Fruit fly (Drosophila melanogaster) whole organism, embryonic: Measurements from ENCODE around the gene Cdk5alpha.

ENCODE experiments used
- Antp ChIP-seq: fragments of 200-800 bp; sonication (Bioruptor generic); optimal IDR thresholded peaks from 3 replicates; lab custom pipeline; 2016; ENCODE audit warnings: missing biosample characterization, missing genetic modification characterization
- CG1024 ChIP-seq: fragments of 200-800 bp; sonication (Bioruptor generic); IDR thresholded peaks from 2 replicates; pipeline ENCODE4 v1.3.6; 2022; ENCODE audit warnings: missing biosample characterization, missing genetic modification characterization
- CG11723 ChIP-seq: fragments of 200-800 bp; sonication (Bioruptor generic); optimal IDR thresholded peaks from 2 replicates; lab custom pipeline; 2017; ENCODE audit warnings: missing biosample characterization, mild to moderate bottlenecking, missing genetic modification characterization
- CG12299 ChIP-seq: fragments of 200-800 bp; sonication (Bioruptor generic); optimal IDR thresholded peaks from 2 replicates; lab custom pipeline; 2018; ENCODE audit warnings: missing biosample characterization, mild to moderate bottlenecking, missing genetic modification characterization
- CG1233 ChIP-seq: fragments of 200-800 bp; sonication (Bioruptor generic); optimal IDR thresholded peaks from 4 replicates; lab custom pipeline; 2018; ENCODE audit warnings: missing biosample characterization, mild to moderate bottlenecking, missing genetic modification characterization
- CG14710 ChIP-seq: fragments of 200-800 bp; sonication (Bioruptor generic); optimal IDR thresholded peaks from 3 replicates; lab custom pipeline; 2019; ENCODE audit warnings: missing biosample characterization, mild to moderate bottlenecking, missing genetic modification characterization, moderate library complexity
- CG15073 ChIP-seq: fragments of 200-800 bp; sonication (Bioruptor generic); optimal IDR thresholded peaks from 2 replicates; lab custom pipeline; 2016; ENCODE audit warnings: missing biosample characterization, missing genetic modification characterization
- CG15696 ChIP-seq: fragments of 200-800 bp; sonication (Bioruptor generic); optimal IDR thresholded peaks from 2 replicates; lab custom pipeline; 2019; ENCODE audit warnings: missing biosample characterization, mild to moderate bottlenecking, missing genetic modification characterization, moderate library complexity
- CG17568 ChIP-seq: fragments of 200-800 bp; sonication (Bioruptor generic); optimal IDR thresholded peaks from 2 replicates; lab custom pipeline; 2018; ENCODE audit warnings: missing biosample characterization, mild to moderate bottlenecking, missing genetic modification characterization, moderate library complexity
- CG17802 ChIP-seq: fragments of 200-800 bp; sonication (Bioruptor generic); optimal IDR thresholded peaks from 2 replicates; lab custom pipeline; 2018; ENCODE audit warnings: missing biosample characterization, mild to moderate bottlenecking, missing genetic modification characterization, moderate library complexity
- CG2116 ChIP-seq: fragments of 200-800 bp; sonication (Bioruptor generic); optimal IDR thresholded peaks from 3 replicates; lab custom pipeline; 2018; ENCODE audit warnings: missing biosample characterization, mild to moderate bottlenecking, missing genetic modification characterization
- CG4282 ChIP-seq: fragments of 200-800 bp; sonication (Bioruptor generic); optimal IDR thresholded peaks from 2 replicates; lab custom pipeline; 2016; ENCODE audit warnings: missing biosample characterization, missing genetic modification characterization
- CG5180 ChIP-seq: fragments of 200-800 bp; sonication (Bioruptor generic); optimal IDR thresholded peaks from 3 replicates; lab custom pipeline; 2017; ENCODE audit warnings: missing biosample characterization, missing genetic modification characterization, mild to moderate bottlenecking, moderate library complexity, missing genetic modification reagents
- CG6654 ChIP-seq: fragments of 200-800 bp; sonication (Bioruptor generic); optimal IDR thresholded peaks from 2 replicates; lab custom pipeline; 2017; ENCODE audit warnings: missing biosample characterization, mild to moderate bottlenecking, missing genetic modification characterization
- CG6683 ChIP-seq: fragments of 200-800 bp; sonication (Bioruptor generic); optimal IDR thresholded peaks from 2 replicates; lab custom pipeline; 2017; ENCODE audit warnings: missing biosample characterization, mild to moderate bottlenecking, missing genetic modification characterization, missing genetic modification reagents
- CG7556 ChIP-seq: fragments of 200-800 bp; sonication (Bioruptor generic); optimal IDR thresholded peaks from 2 replicates; lab custom pipeline; 2017; ENCODE audit warnings: missing biosample characterization, mild to moderate bottlenecking, missing genetic modification characterization
- CG9876 ChIP-seq: fragments of 200-800 bp; sonication (Bioruptor generic); optimal IDR thresholded peaks from 2 replicates; lab custom pipeline; 2016; ENCODE audit warnings: missing biosample characterization, missing genetic modification characterization
- Drgx ChIP-seq: fragments of 200-800 bp; sonication (Bioruptor generic); IDR thresholded peaks from 2 replicates; pipeline ENCODE4 v1.3.6; 2022; ENCODE audit warnings: missing biosample characterization, missing genetic modification characterization
- Fer1 ChIP-seq: fragments of 200-800 bp; sonication (Bioruptor generic); optimal IDR thresholded peaks from 2 replicates; lab custom pipeline; 2017; ENCODE audit warnings: missing biosample characterization, mild to moderate bottlenecking, missing genetic modification characterization
- H15 ChIP-seq: fragments of 200-800 bp; sonication (Bioruptor generic); IDR thresholded peaks from 3 replicates; pipeline ENCODE4 v1.3.6; 2022; ENCODE audit warnings: missing biosample characterization, missing genetic modification characterization
- HLHmδ ChIP-seq: fragments of 200-800 bp; sonication (Bioruptor generic); optimal IDR thresholded peaks from 2 replicates; lab custom pipeline; 2018; ENCODE audit warnings: missing biosample characterization, mild to moderate bottlenecking, missing genetic modification characterization, moderate library complexity
- Hmr ChIP-seq: fragments of 200-800 bp; sonication (Bioruptor generic); optimal IDR thresholded peaks from 3 replicates; lab custom pipeline; 2017; ENCODE audit warnings: mild to moderate bottlenecking, missing biosample characterization, missing genetic modification reagents, missing genetic modification characterization
- Hr78 ChIP-seq, 2 experiments: fragments of 200-800 bp in 1 of 2; fragments of >200 bp in 1 of 2; sonication (Bioruptor generic) in 1 of 2; optimal IDR thresholded peaks; 2 replicates each; lab custom pipeline; 2017 to 2019; ENCODE audit warnings: missing biosample characterization in 2 of 2, missing genetic modification characterization in 2 of 2, mild to moderate bottlenecking in 1 of 2, moderate library complexity in 1 of 2
- Kr ChIP-seq: fragments of 200-800 bp; sonication (Bioruptor generic); optimal IDR thresholded peaks from 2 replicates; lab custom pipeline; 2017; ENCODE audit warnings: missing biosample characterization, mild to moderate bottlenecking, missing genetic modification characterization
- NFAT ChIP-seq: fragments of 200-800 bp; sonication (Bioruptor generic); IDR thresholded peaks from 2 replicates; pipeline ENCODE4 v1.3.6; 2022; ENCODE audit warnings: missing biosample characterization, missing genetic modification characterization
- Nf-YC ChIP-seq: fragments of 200-800 bp; optimal IDR thresholded peaks from 3 replicates; lab custom pipeline; 2019; ENCODE audit warnings: missing biosample characterization, mild to moderate bottlenecking, missing genetic modification characterization, moderate library complexity
- Trl ChIP-seq, 3 experiments: fragments of >200 bp in 2 of 3; fragments of 200-800 bp in 1 of 3; sonication (Bioruptor generic) in 1 of 3; optimal IDR thresholded peaks; 2 replicates in 1 of 3; 3 replicates in 2 of 3; lab custom pipeline; 2016 to 2017; ENCODE audit warnings: missing biosample characterization in 1 of 3, missing genetic modification characterization in 1 of 3
- ap ChIP-seq: fragments of 200-800 bp; sonication (Bioruptor generic); IDR thresholded peaks from 2 replicates; pipeline ENCODE4 v1.3.6; 2022; ENCODE audit warnings: missing biosample characterization, missing genetic modification characterization
- ash1 ChIP-seq: fragments of 200-800 bp; sonication (Bioruptor generic); optimal IDR thresholded peaks from 2 replicates; lab custom pipeline; 2018; ENCODE audit warnings: missing biosample characterization, mild to moderate bottlenecking, missing genetic modification characterization
- bcd ChIP-seq: fragments of 200-800 bp; sonication (Bioruptor generic); optimal IDR thresholded peaks from 2 replicates; lab custom pipeline; 2017; ENCODE audit warnings: missing biosample characterization, mild to moderate bottlenecking, missing genetic modification characterization
- br ChIP-seq: fragments of >200 bp; optimal IDR thresholded peaks from 2 replicates; lab custom pipeline; 2017
- corto ChIP-seq: fragments of 200-800 bp; sonication (Bioruptor generic); optimal IDR thresholded peaks from 2 replicates; lab custom pipeline; 2016; ENCODE audit warnings: missing biosample characterization, mild to moderate bottlenecking, missing genetic modification characterization, moderate library complexity
- croc ChIP-seq: fragments of 200-800 bp; sonication (Bioruptor generic); conservative IDR thresholded peaks from 3 replicates; pipeline ENCODE4 v1.3.6; 2022; ENCODE audit warnings: missing biosample characterization, missing genetic modification characterization
- da ChIP-seq: fragments of 200-800 bp; sonication (Bioruptor generic); optimal IDR thresholded peaks from 2 replicates; lab custom pipeline; 2016; ENCODE audit warnings: missing biosample characterization, missing genetic modification characterization
- dimm ChIP-seq: fragments of 200-800 bp; sonication (Bioruptor generic); IDR thresholded peaks from 2 replicates; pipeline ENCODE4 v1.3.6; 2022; ENCODE audit warnings: missing biosample characterization, missing genetic modification characterization
- gce ChIP-seq: fragments of 200-800 bp; sonication (Bioruptor generic); IDR thresholded peaks from 3 replicates; pipeline ENCODE4 v1.3.6; 2022; ENCODE audit warnings: missing biosample characterization, missing genetic modification characterization
- gem ChIP-seq: fragments of 200-800 bp; sonication (Bioruptor generic); optimal IDR thresholded peaks from 2 replicates; lab custom pipeline; 2019; ENCODE audit warnings: missing biosample characterization, mild to moderate bottlenecking, missing genetic modification characterization, moderate library complexity
- hb ChIP-seq: fragments of 200-800 bp; sonication (Bioruptor generic); IDR thresholded peaks from 3 replicates; pipeline ENCODE4 v1.3.6; 2022; ENCODE audit warnings: missing biosample characterization, missing genetic modification characterization; ENCODE audit not compliant: partially characterized antibody
- hkb ChIP-seq, 2 experiments: fragments of 200-800 bp in 1 of 2; fragments of >200 bp in 1 of 2; sonication (Bioruptor generic) in 1 of 2; IDR thresholded peaks in 1 of 2; optimal IDR thresholded peaks in 1 of 2; 2 replicates each; pipeline versions ENCODE4 v1.3.6 to Lab custom; 2017 to 2022; ENCODE audit warnings: missing biosample characterization in 1 of 2, missing genetic modification characterization in 1 of 2
- nom ChIP-seq: fragments of 200-800 bp; sonication (Bioruptor generic); optimal IDR thresholded peaks from 2 replicates; lab custom pipeline; 2017; ENCODE audit warnings: missing biosample characterization, missing genetic modification characterization, mild to moderate bottlenecking, moderate library complexity, missing genetic modification reagents
- otp ChIP-seq: fragments of 200-800 bp; sonication (Bioruptor generic); IDR thresholded peaks from 3 replicates; pipeline ENCODE4, ENCODE4 v1.3.6; 2022; ENCODE audit warnings: missing biosample characterization, missing genetic modification characterization
- pfk ChIP-seq: fragments of 200-800 bp; sonication (Bioruptor generic); optimal IDR thresholded peaks from 2 replicates; lab custom pipeline; 2018; ENCODE audit warnings: missing biosample characterization, mild to moderate bottlenecking, missing genetic modification characterization, moderate library complexity
- pho ChIP-seq: fragments of 200-800 bp; sonication (Bioruptor generic); optimal IDR thresholded peaks from 2 replicates; lab custom pipeline; 2016; ENCODE audit warnings: missing biosample characterization, missing genetic modification characterization
- pzg ChIP-seq: fragments of 200-800 bp; sonication (Bioruptor generic); optimal IDR thresholded peaks from 3 replicates; lab custom pipeline; 2018; ENCODE audit warnings: missing biosample characterization, mild to moderate bottlenecking, missing genetic modification characterization, moderate library complexity
- schlank ChIP-seq: fragments of 200-800 bp; sonication (Bioruptor generic); optimal IDR thresholded peaks from 2 replicates; lab custom pipeline; 2018; ENCODE audit warnings: missing biosample characterization, mild to moderate bottlenecking, missing genetic modification characterization
- sisA ChIP-seq: fragments of 200-800 bp; sonication (Bioruptor generic); IDR thresholded peaks from 2 replicates; pipeline ENCODE4 v1.3.6; 2022; ENCODE audit warnings: missing biosample characterization, missing genetic modification characterization
- sug ChIP-seq: fragments of 200-800 bp; optimal IDR thresholded peaks from 2 replicates; lab custom pipeline; 2019; ENCODE audit warnings: missing biosample characterization, mild to moderate bottlenecking, missing genetic modification characterization, moderate library complexity
- tio ChIP-seq: fragments of 200-800 bp; sonication (Bioruptor generic); optimal IDR thresholded peaks from 2 replicates; lab custom pipeline; 2017; ENCODE audit warnings: missing biosample characterization, missing genetic modification characterization, inconsistent platforms
- trh ChIP-seq: fragments of 200-800 bp; sonication (Bioruptor generic); optimal IDR thresholded peaks from 2 replicates; lab custom pipeline; 2016; ENCODE audit warnings: missing biosample characterization, missing genetic modification characterization
- zfh1 ChIP-seq: fragments of 200-800 bp; sonication (Bioruptor generic); IDR thresholded peaks from 3 replicates; pipeline ENCODE4 v1.3.6; 2022; ENCODE audit warnings: missing biosample characterization, missing genetic modification characterization

Cdk5alpha gene

dm6 chr2L:10356508-10356907, 45.8 kb upstream of the Cdk5alpha start, which contains the start of the genes CtsL4 and ClpP (continued):
- no peak for TF ChIP-seq br (lab: Kevin White, UChicago)
- TF ChIP-seq Hmr (GFP tag; lab: Kevin White, UChicago), result no peak
- TF ChIP-seq Trl (optimal IDR thresholded peaks at IDR 0.05; lab: Kevin White, UChicago), result no peak
- peak; percentile 8 for TF ChIP-seq Trl (GFP tag; optimal IDR thresholded peaks at IDR 0.05; lab: Kevin White, UChicago)
- no peak for TF ChIP-seq CG5180 (GFP tag; lab: Kevin White, UChicago)
- TF ChIP-seq zfh1 (GFP tag; lab: Robert Waterston, UW), result peak; percentile 25; the same call in 1 of the 3 replicates
- TF ChIP-seq bcd (GFP tag; lab: Kevin White, UChicago), result no peak
- peak; percentile 23 for TF ChIP-seq pho
- no peak for TF ChIP-seq gem (tag; lab: Kevin White, UChicago)
- TF ChIP-seq CG11723, result peak; percentile 99
- no peak for TF ChIP-seq Drgx (GFP tag; lab: Robert Waterston, UW)
- no peak for TF ChIP-seq ap (GFP tag; lab: Robert Waterston, UW)
- TF ChIP-seq CG15696 (tag; lab: Kevin White, UChicago), result peak; percentile 25
- TF ChIP-seq CG17568 (GFP tag; lab: Kevin White, UChicago), result no peak
- no peak for TF ChIP-seq Kr (GFP tag; lab: Kevin White, UChicago)
- peak; percentile 94 for TF ChIP-seq CG17802 (tag; lab: Kevin White, UChicago)
- TF ChIP-seq corto, result no peak
- no peak for TF ChIP-seq CG9876 (GFP tag; lab: Kevin White, UChicago)
- TF ChIP-seq tio, result no peak
- TF ChIP-seq CG4282, result peak; percentile 2
- TF ChIP-seq Fer1 (GFP tag; lab: Kevin White, UChicago), result peak; percentile 15
- TF ChIP-seq Nf-YC, result peak; percentile 49
- TF ChIP-seq gce (GFP tag; lab: Robert Waterston, UW), result no peak
- no peak for TF ChIP-seq CG7556 (GFP tag; lab: Kevin White, UChicago)
- no peak for TF ChIP-seq da (GFP tag; lab: Kevin White, UChicago)
- no peak for TF ChIP-seq CG6654 (GFP tag; lab: Kevin White, UChicago)
- peak; percentile 95 for TF ChIP-seq CG1024 (GFP tag; lab: Robert Waterston, UW)
- no peak for TF ChIP-seq dimm (GFP tag; lab: Robert Waterston, UW)
- TF ChIP-seq CG15073 (GFP tag; lab: Kevin White, UChicago), result no peak
- no peak for TF ChIP-seq CG6683 (GFP tag; lab: Kevin White, UChicago)
- TF ChIP-seq CG14710 (tag; lab: Kevin White, UChicago), result peak; percentile 67
- TF ChIP-seq hb (GFP tag; lab: Robert Waterston, UW), result no peak
- no peak for TF ChIP-seq schlank (tag; lab: Kevin White, UChicago)
- no peak for TF ChIP-seq sug
- no peak for TF ChIP-seq otp (GFP tag; lab: Robert Waterston, UW)
- no peak for TF ChIP-seq trh (GFP tag; lab: Kevin White, UChicago)
- no peak for TF ChIP-seq H15 (GFP tag; lab: Robert Waterston, UW)
- TF ChIP-seq CG12299 (tag; lab: Kevin White, UChicago), result peak; percentile 39
- no peak for TF ChIP-seq Hr78 (GFP tag; optimal IDR thresholded peaks at IDR 0.05; lab: Kevin White, UChicago)
- no peak; the same call in 2 of the 3 replicates for TF ChIP-seq croc (GFP tag; lab: Robert Waterston, UW)
- no peak for TF ChIP-seq ash1
- peak; percentile 65 for TF ChIP-seq CG2116 (GFP tag; lab: Kevin White, UChicago)
- no peak for TF ChIP-seq nom (GFP tag; lab: Kevin White, UChicago)
- peak; percentile 72 for TF ChIP-seq pzg (GFP tag; lab: Kevin White, UChicago)
- TF ChIP-seq CG1233 (GFP tag; lab: Kevin White, UChicago), result no peak
- no peak for TF ChIP-seq hkb (optimal IDR thresholded peaks at IDR 0.05; lab: Kevin White, UChicago)
- 0 out of 2 replicates have a peak, but pooled peaks have one; percentile 34 for TF ChIP-seq hkb (GFP tag; IDR thresholded peaks at IDR 0.05; lab: Robert Waterston, UW)
- TF ChIP-seq pfk (GFP tag; lab: Kevin White, UChicago), result peak; percentile 97
- TF ChIP-seq sisA (GFP tag; lab: Robert Waterston, UW), result peak; percentile 32; the same call in 1 of the 2 replicates
- TF ChIP-seq Antp, result peak; percentile 48
- no peak for TF ChIP-seq NFAT
- TF ChIP-seq HLHmδ, result no peak
